Fruit fly (Drosophila melanogaster) whole organism, embryonic: ENCODE measurements around the gene CG17996.

Experiments used
- B-H2 ChIP-seq: fragments of 200-800 bp; sonication (Bioruptor generic); optimal IDR thresholded peaks from 2 replicates; lab custom pipeline; 2018; ENCODE audit warnings: missing biosample characterization, mild to moderate bottlenecking, missing genetic modification characterization
- Bdp1 ChIP-seq: fragments of 200-800 bp; sonication (Bioruptor generic); optimal IDR thresholded peaks from 3 replicates; lab custom pipeline; 2016; ENCODE audit warnings: missing biosample characterization, missing genetic modification characterization
- CG10147 ChIP-seq: fragments of 200-800 bp; sonication (Bioruptor generic); optimal IDR thresholded peaks from 2 replicates; lab custom pipeline; 2019; ENCODE audit warnings: missing biosample characterization, mild to moderate bottlenecking, missing genetic modification characterization, moderate library complexity
- CG10462 ChIP-seq: fragments of 200-800 bp; sonication (Bioruptor generic); optimal IDR thresholded peaks from 2 replicates; lab custom pipeline; 2016; ENCODE audit warnings: missing biosample characterization, missing genetic modification characterization
- CG13624 ChIP-seq: fragments of 200-800 bp; sonication (Bioruptor generic); optimal IDR thresholded peaks from 2 replicates; lab custom pipeline; 2016; ENCODE audit warnings: missing biosample characterization, missing genetic modification characterization
- CG17328 ChIP-seq: fragments of 200-800 bp; sonication (Bioruptor generic); IDR thresholded peaks from 2 replicates; pipeline ENCODE4 v1.3.6; 2022; ENCODE audit warnings: missing biosample characterization, missing genetic modification characterization
- CG18764 ChIP-seq: fragments of 200-800 bp; sonication (Bioruptor generic); optimal IDR thresholded peaks from 3 replicates; lab custom pipeline; 2016; ENCODE audit warnings: missing biosample characterization, missing genetic modification characterization
- CG2678 ChIP-seq: fragments of 200-800 bp; sonication (Bioruptor generic); optimal IDR thresholded peaks from 3 replicates; lab custom pipeline; 2019; ENCODE audit warnings: missing biosample characterization, mild to moderate bottlenecking, missing genetic modification characterization, moderate library complexity
- CG3847 ChIP-seq: fragments of 200-800 bp; sonication (Bioruptor generic); IDR thresholded peaks from 2 replicates; pipeline ENCODE4 v1.3.6; 2022; ENCODE audit warnings: missing biosample characterization, missing genetic modification characterization
- CG9932 ChIP-seq: fragments of 200-800 bp; sonication (Bioruptor generic); IDR thresholded peaks from 2 replicates; pipeline ENCODE4 v1.3.6; 2022; ENCODE audit warnings: missing biosample characterization, missing genetic modification characterization
- CkIIα-i1 ChIP-seq: fragments of 200-800 bp; sonication (Bioruptor generic); IDR thresholded peaks from 2 replicates; pipeline ENCODE4 v1.3.6; 2022; ENCODE audit warnings: missing biosample characterization, missing genetic modification characterization
- D19A ChIP-seq: fragments of 200-800 bp; optimal IDR thresholded peaks from 3 replicates; lab custom pipeline; 2019; ENCODE audit warnings: missing biosample characterization, mild to moderate bottlenecking, missing genetic modification characterization, moderate library complexity
- Dip3 ChIP-seq: fragments of 200-800 bp; sonication (Bioruptor generic); optimal IDR thresholded peaks from 3 replicates; lab custom pipeline; 2016; ENCODE audit warnings: missing biosample characterization, missing genetic modification characterization
- Fer1 ChIP-seq: fragments of 200-800 bp; sonication (Bioruptor generic); optimal IDR thresholded peaks from 2 replicates; lab custom pipeline; 2017; ENCODE audit warnings: missing biosample characterization, mild to moderate bottlenecking, missing genetic modification characterization
- Gug ChIP-seq: fragments of 200-800 bp; sonication (Bioruptor generic); IDR thresholded peaks from 4 replicates; pipeline ENCODE4 v1.3.6; 2022; ENCODE audit warnings: missing biosample characterization, missing genetic modification characterization
- Meics ChIP-seq: fragments of 200-800 bp; sonication (Bioruptor generic); optimal IDR thresholded peaks from 2 replicates; lab custom pipeline; 2017; ENCODE audit warnings: missing biosample characterization, mild to moderate bottlenecking, missing genetic modification characterization
- Myb ChIP-seq: fragments of 200-800 bp; sonication (Bioruptor generic); optimal IDR thresholded peaks from 2 replicates; lab custom pipeline; 2016; ENCODE audit warnings: missing biosample characterization, missing genetic modification characterization
- Ptx1 ChIP-seq: fragments of 200-800 bp; sonication (Bioruptor generic); IDR thresholded peaks from 2 replicates; pipeline ENCODE4 v1.3.6; 2022; ENCODE audit warnings: missing biosample characterization, missing genetic modification characterization
- Side ChIP-seq: fragments of 200-800 bp; sonication (Bioruptor generic); optimal IDR thresholded peaks from 2 replicates; lab custom pipeline; 2016; ENCODE audit warnings: missing biosample characterization, missing genetic modification characterization
- Six4 ChIP-seq: fragments of 200-800 bp; sonication (Bioruptor generic); optimal IDR thresholded peaks from 2 replicates; lab custom pipeline; 2016; ENCODE audit warnings: missing biosample characterization, missing genetic modification characterization
- Spps ChIP-seq: fragments of 200-800 bp; sonication (Bioruptor generic); optimal IDR thresholded peaks from 2 replicates; lab custom pipeline; 2018; ENCODE audit warnings: missing biosample characterization, mild to moderate bottlenecking, missing genetic modification characterization
- Stat92E ChIP-seq, 3 experiments: fragments of >200 bp in 2 of 3; fragments of 200-800 bp in 1 of 3; sonication (Bioruptor generic) in 1 of 3; optimal IDR thresholded peaks; 2 replicates each; lab custom pipeline; 2017 to 2019; ENCODE audit warnings: missing biosample characterization in 3 of 3, missing genetic modification characterization in 3 of 3, mild to moderate bottlenecking in 1 of 3, moderate library complexity in 1 of 3
- Usf ChIP-seq: fragments of 200-800 bp; sonication (Bioruptor generic); optimal IDR thresholded peaks from 2 replicates; lab custom pipeline; 2017; ENCODE audit warnings: missing genotype, missing biosample characterization, missing genetic modification characterization
- abd-A ChIP-seq: fragments of 200-800 bp; sonication (Bioruptor generic); optimal IDR thresholded peaks from 3 replicates; lab custom pipeline; 2019; ENCODE audit warnings: missing biosample characterization, mild to moderate bottlenecking, missing genetic modification characterization, moderate library complexity
- ash1 ChIP-seq: fragments of 200-800 bp; sonication (Bioruptor generic); optimal IDR thresholded peaks from 2 replicates; lab custom pipeline; 2018; ENCODE audit warnings: missing biosample characterization, mild to moderate bottlenecking, missing genetic modification characterization
- dmrt99B ChIP-seq: fragments of 200-800 bp; sonication (Bioruptor generic); optimal IDR thresholded peaks from 2 replicates; lab custom pipeline; 2018; ENCODE audit warnings: missing biosample characterization, mild to moderate bottlenecking, missing genetic modification characterization, moderate library complexity
- dpn ChIP-seq, 2 experiments: fragments of 200-800 bp; sonication (Bioruptor generic); optimal IDR thresholded peaks; 3 replicates each; lab custom pipeline; 2016; ENCODE audit warnings: missing biosample characterization in 2 of 2, missing genetic modification characterization in 2 of 2
- ewg ChIP-seq: fragments of 200-800 bp; sonication (Bioruptor generic); optimal IDR thresholded peaks from 3 replicates; lab custom pipeline; 2017; ENCODE audit warnings: mild to moderate bottlenecking, missing biosample characterization, missing genetic modification reagents, missing genetic modification characterization
- fd96Cb ChIP-seq: fragments of 200-800 bp; sonication (Bioruptor generic); optimal IDR thresholded peaks from 2 replicates; lab custom pipeline; 2018; ENCODE audit warnings: missing biosample characterization, mild to moderate bottlenecking, missing genetic modification characterization, moderate library complexity
- gcm ChIP-seq: fragments of 200-800 bp; sonication (Bioruptor generic); optimal IDR thresholded peaks from 2 replicates; lab custom pipeline; 2019; ENCODE audit warnings: missing biosample characterization, mild to moderate bottlenecking, missing genetic modification characterization, moderate library complexity
- ham ChIP-seq: fragments of 200-800 bp; sonication (Bioruptor generic); IDR thresholded peaks from 2 replicates; pipeline ENCODE4 v1.3.6; 2022; ENCODE audit warnings: missing biosample characterization, missing genetic modification characterization
- hkb ChIP-seq, 2 experiments: fragments of 200-800 bp in 1 of 2; fragments of >200 bp in 1 of 2; sonication (Bioruptor generic) in 1 of 2; IDR thresholded peaks in 1 of 2; optimal IDR thresholded peaks in 1 of 2; 2 replicates each; pipeline versions ENCODE4 v1.3.6 to Lab custom; 2017 to 2022; ENCODE audit warnings: missing biosample characterization in 1 of 2, missing genetic modification characterization in 1 of 2
- hth ChIP-seq: fragments of >200 bp; optimal IDR thresholded peaks from 2 replicates; lab custom pipeline; 2017; ENCODE audit warnings: inconsistent platforms
- kah ChIP-seq: fragments of 200-800 bp; sonication (Bioruptor generic); optimal IDR thresholded peaks from 2 replicates; lab custom pipeline; 2018; ENCODE audit warnings: missing biosample characterization, mild to moderate bottlenecking, missing genetic modification characterization
- ken ChIP-seq: fragments of 200-800 bp; sonication (Bioruptor generic); IDR thresholded peaks from 3 replicates; pipeline ENCODE4 v1.3.6; 2022; ENCODE audit warnings: missing biosample characterization, missing genetic modification characterization
- kni ChIP-seq: fragments of 200-800 bp; sonication (Bioruptor generic); optimal IDR thresholded peaks from 3 replicates; lab custom pipeline; 2017; ENCODE audit warnings: mild to moderate bottlenecking, missing biosample characterization, missing genetic modification reagents, missing genetic modification characterization
- lilli ChIP-seq: fragments of 200-800 bp; sonication (Bioruptor generic); optimal IDR thresholded peaks from 3 replicates; lab custom pipeline; 2016; ENCODE audit warnings: missing biosample characterization, missing genetic modification characterization
- nerfin-1 ChIP-seq: fragments of 200-800 bp; sonication (Bioruptor generic); optimal IDR thresholded peaks from 3 replicates; lab custom pipeline; 2019; ENCODE audit warnings: missing biosample characterization, mild to moderate bottlenecking, missing genetic modification characterization, moderate library complexity
- nerfin-2 ChIP-seq: fragments of 200-800 bp; sonication (Bioruptor generic); IDR thresholded peaks from 2 replicates; pipeline ENCODE4 v1.3.6; 2022; ENCODE audit warnings: missing biosample characterization, missing genetic modification characterization; ENCODE audit not compliant: partially characterized antibody
- odd ChIP-seq: fragments of 200-800 bp; sonication (Bioruptor generic); optimal IDR thresholded peaks from 2 replicates; lab custom pipeline; 2017; ENCODE audit warnings: missing biosample characterization, mild to moderate bottlenecking, missing genetic modification characterization
- otp ChIP-seq: fragments of 200-800 bp; sonication (Bioruptor generic); IDR thresholded peaks from 3 replicates; pipeline ENCODE4, ENCODE4 v1.3.6; 2022; ENCODE audit warnings: missing biosample characterization, missing genetic modification characterization
- psq ChIP-seq: fragments of 200-800 bp; sonication (Bioruptor generic); optimal IDR thresholded peaks from 2 replicates; lab custom pipeline; 2017; ENCODE audit warnings: missing biosample characterization, missing genetic modification characterization
- ranshi ChIP-seq: fragments of 200-800 bp; sonication (Bioruptor generic); IDR thresholded peaks from 2 replicates; pipeline ENCODE4 v1.3.6; 2022; ENCODE audit warnings: missing biosample characterization, missing genetic modification characterization
- scrt ChIP-seq: fragments of 200-800 bp; sonication (Bioruptor generic); optimal IDR thresholded peaks from 2 replicates; lab custom pipeline; 2018; ENCODE audit warnings: missing biosample characterization, mild to moderate bottlenecking, missing genetic modification characterization, moderate library complexity
- so ChIP-seq: fragments of 200-800 bp; sonication (Bioruptor generic); IDR thresholded peaks from 3 replicates; pipeline ENCODE4 v1.3.6; 2022; ENCODE audit warnings: missing biosample characterization, missing genetic modification characterization
- tna ChIP-seq: fragments of 200-800 bp; sonication (Bioruptor generic); IDR thresholded peaks from 2 replicates; pipeline ENCODE4 v1.3.6; 2022; ENCODE audit warnings: missing biosample characterization, missing genetic modification characterization; ENCODE audit not compliant: partially characterized antibody
- ttk ChIP-seq: fragments of 200-800 bp; sonication (Bioruptor generic); IDR thresholded peaks from 2 replicates; pipeline ENCODE4 v2.1.2; 2022; ENCODE audit warnings: missing biosample characterization, missing genetic modification characterization
- zfh2 ChIP-seq: fragments of 200-800 bp; sonication (Bioruptor generic); optimal IDR thresholded peaks from 2 replicates; lab custom pipeline; 2016; ENCODE audit warnings: missing biosample characterization, missing genetic modification characterization

Gene CG17996

DNA sequence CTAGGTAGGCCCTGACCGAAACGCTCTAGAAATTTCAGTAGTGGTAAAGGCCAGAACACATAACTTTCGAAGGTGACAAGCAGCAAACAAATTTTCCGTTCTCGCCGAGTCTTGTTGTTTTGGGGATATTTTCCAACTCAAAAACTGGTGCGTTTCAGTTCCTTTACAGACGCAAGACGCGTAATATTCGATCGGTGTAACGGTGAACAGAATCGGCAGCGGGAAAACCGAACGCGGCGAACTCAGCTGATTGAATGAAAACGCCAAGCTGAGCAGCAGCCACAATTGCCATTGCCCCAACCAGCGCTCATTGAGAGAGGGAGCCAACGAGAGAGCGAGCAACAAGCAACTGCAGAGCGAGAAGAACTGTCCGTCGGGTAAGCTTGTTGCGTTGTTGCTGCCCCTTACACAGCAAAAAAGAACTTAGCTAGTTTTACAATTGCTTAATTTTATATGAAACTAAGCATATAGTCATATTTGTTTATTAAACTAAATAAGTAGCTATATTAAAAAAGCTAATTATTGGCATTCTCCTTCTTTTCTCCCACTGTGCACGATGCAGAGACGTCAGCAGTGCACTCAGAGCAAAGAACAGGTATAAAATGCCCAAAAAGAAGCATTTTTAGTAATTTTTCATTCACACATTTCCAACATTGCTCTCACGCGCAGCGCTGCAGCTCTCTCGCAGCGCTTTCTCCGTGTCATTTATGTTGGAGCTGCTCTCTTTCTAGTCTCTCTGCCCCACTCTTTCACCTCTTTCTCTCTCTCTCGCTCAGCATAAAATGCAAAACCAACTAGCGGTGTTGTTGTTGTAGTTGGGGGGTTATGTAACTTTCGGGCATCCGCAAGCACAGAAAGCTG lies 14.8 kb downstream of the CG17996 start, which contains the start of the genes Cyt-c-d and CG31808 (continued):
- TF ChIP-seq ttk (GFP tag; lab: Robert Waterston, UW) (peak; percentile 99), ken (GFP tag; lab: Robert Waterston, UW) (peak; percentile 98), tna (GFP tag; lab: Robert Waterston, UW) (no peak; the same call in 1 of the 2 replicates), ewg (GFP tag; lab: Kevin White, UChicago) (peak; percentile 95), Ptx1 (GFP tag; lab: Robert Waterston, UW) (peak; percentile 98), kni (peak; percentile 85), Fer1 (GFP tag; lab: Kevin White, UChicago) (peak; percentile 97), Meics (GFP tag; lab: Kevin White, UChicago) (peak; percentile 95), CG18764 (GFP tag; lab: Kevin White, UChicago) (peak; percentile 94), CG13624 (GFP tag; lab: Kevin White, UChicago) (peak; percentile 84), otp (GFP tag; lab: Robert Waterston, UW) (peak; percentile 96), CG2678 (peak; percentile 97), kah (GFP tag; lab: Kevin White, UChicago) (peak; percentile 90), CG9932 (GFP tag; lab: Robert Waterston, UW) (peak; percentile 84), nerfin-1 (tag; lab: Kevin White, UChicago) (peak; percentile 94), zfh2 (GFP tag; lab: Kevin White, UChicago) (peak; percentile 75), CG10147 (GFP tag; lab: Kevin White, UChicago) (peak; percentile 85), dpn (GFP tag; optimal IDR thresholded peaks at IDR 0.05; lab: Kevin White, UChicago) (peak; percentile 95 to 97), Myb (GFP tag; lab: Kevin White, UChicago) (peak; percentile 71), nerfin-2 (no peak), ham (peak; percentile 84; the same call in 1 of the 2 replicates), psq (GFP tag; lab: Kevin White, UChicago) (peak; percentile 75), D19A (peak; percentile 94), abd-A (tag; lab: Kevin White, UChicago) (peak; percentile 55), dmrt99B (tag; lab: Kevin White, UChicago) (peak; percentile 99), Six4 (peak; percentile 95), CkIIα-i1 (GFP tag; lab: Robert Waterston, UW) (peak; percentile 81), Usf (peak; percentile 75), ranshi (peak; percentile 97), Spps (peak; percentile 96), CG3847 (peak; percentile 93), Stat92E (GFP tag; optimal IDR thresholded peaks at IDR 0.05; lab: Kevin White, UChicago) (peak in 1 of 3 experiments; percentile 92), CG10462 (GFP tag; lab: Kevin White, UChicago) (peak; percentile 92), hkb (optimal IDR thresholded peaks at IDR 0.05; lab: Kevin White, UChicago) (no peak), hkb (GFP tag; IDR thresholded peaks at IDR 0.05; lab: Robert Waterston, UW) (peak; percentile 98), Bdp1 (GFP tag; lab: Kevin White, UChicago) (peak; percentile 85), fd96Cb (tag; lab: Kevin White, UChicago) (peak; percentile 98), lilli (GFP tag; lab: Kevin White, UChicago) (peak; percentile 96), odd (GFP tag; lab: Kevin White, UChicago) (peak; percentile 97), hth (lab: Kevin White, UChicago) (no peak), scrt (peak; percentile 96), Side (peak; percentile 88), so (GFP tag; lab: Robert Waterston, UW) (peak; percentile 97), B-H2 (peak; percentile 63), ash1 (no peak), CG17328 (peak; percentile 99), gcm (GFP tag; lab: Kevin White, UChicago) (peak; percentile 98), Gug (GFP tag; lab: Robert Waterston, UW) (peak; percentile 92), Dip3 (GFP tag; lab: Kevin White, UChicago) (peak; percentile 87)
